Fruit fly (Drosophila melanogaster) whole organism, pupa: Measurements from ENCODE around the gene CG17154.
A peak's percentile ranks its signal among the peaks of the same experiment; 100 is the strongest.

Experiments used
- CG10348 ChIP-seq: fragments of 200-800 bp; sonication (Bioruptor generic); IDR thresholded peaks from 2 replicates; pipeline ENCODE4 v1.3.6; 2022; ENCODE audit warnings: missing biosample characterization, missing genetic modification characterization
- CG12605 ChIP-seq: fragments of 200-800 bp; sonication (Bioruptor generic); IDR thresholded peaks from 2 replicates; pipeline ENCODE4 v1.3.6; 2022; ENCODE audit warnings: missing biosample characterization, missing genetic modification characterization
- CG14655 ChIP-seq: fragments of 200-800 bp; sonication (Bioruptor generic); optimal IDR thresholded peaks from 3 replicates; lab custom pipeline; 2017; ENCODE audit warnings: mild to moderate bottlenecking, missing biosample characterization, missing genetic modification reagents, missing genetic modification characterization
- CG15710 ChIP-seq: fragments of 200-800 bp; sonication (Bioruptor generic); optimal IDR thresholded peaks from 2 replicates; lab custom pipeline; 2018; ENCODE audit warnings: missing biosample characterization, mild to moderate bottlenecking, missing genetic modification characterization, moderate library complexity
- CG32121 ChIP-seq: fragments of 200-800 bp; sonication (Bioruptor generic); IDR thresholded peaks from 2 replicates; pipeline ENCODE4 v1.3.6; 2022; ENCODE audit warnings: missing biosample characterization, missing genetic modification characterization
- CG34367 ChIP-seq: fragments of 200-800 bp; sonication (Bioruptor generic); optimal IDR thresholded peaks from 2 replicates; lab custom pipeline; 2018; ENCODE audit warnings: missing biosample characterization, mild to moderate bottlenecking, missing genetic modification characterization
- CG4496 ChIP-seq: fragments of 200-800 bp; sonication (Bioruptor generic); IDR thresholded peaks from 3 replicates; pipeline ENCODE4 v1.3.6; 2022; ENCODE audit warnings: missing biosample characterization, missing genetic modification characterization
- CG9948 ChIP-seq: fragments of 200-800 bp; sonication (Bioruptor generic); optimal IDR thresholded peaks from 2 replicates; lab custom pipeline; 2018; ENCODE audit warnings: missing biosample characterization, mild to moderate bottlenecking, missing genetic modification characterization, moderate library complexity
- D1 ChIP-seq: fragments of 200-800 bp; sonication (Bioruptor generic); optimal IDR thresholded peaks from 2 replicates; lab custom pipeline; 2018; ENCODE audit warnings: missing biosample characterization, mild to moderate bottlenecking, missing genetic modification characterization, moderate library complexity
- EcR ChIP-seq: fragments of 200-800 bp; sonication (Bioruptor generic); optimal IDR thresholded peaks from 3 replicates; lab custom pipeline; 2019; ENCODE audit warnings: missing biosample characterization, missing genetic modification characterization, mild to moderate bottlenecking, moderate library complexity, missing genetic modification reagents
- Ets98B ChIP-seq: fragments of 200-800 bp; sonication (Bioruptor generic); IDR thresholded peaks from 2 replicates; pipeline ENCODE4 v1.3.6; 2022; ENCODE audit warnings: missing biosample characterization, missing genetic modification characterization
- Snoo ChIP-seq: fragments of 200-800 bp; sonication (Bioruptor generic); optimal IDR thresholded peaks from 3 replicates; lab custom pipeline; 2017; ENCODE audit warnings: missing biosample characterization, mild to moderate bottlenecking, missing genetic modification characterization, inconsistent platforms
- fd96Ca ChIP-seq: fragments of 200-800 bp; sonication (Bioruptor generic); IDR thresholded peaks from 3 replicates; pipeline ENCODE4 v1.3.6; 2022; ENCODE audit warnings: missing biosample characterization, missing genetic modification characterization
- rn ChIP-seq: fragments of 200-800 bp; sonication (Bioruptor generic); IDR thresholded peaks from 2 replicates; pipeline ENCODE4 v1.3.6; 2022; ENCODE audit warnings: missing biosample characterization, missing genetic modification characterization

DNA sequence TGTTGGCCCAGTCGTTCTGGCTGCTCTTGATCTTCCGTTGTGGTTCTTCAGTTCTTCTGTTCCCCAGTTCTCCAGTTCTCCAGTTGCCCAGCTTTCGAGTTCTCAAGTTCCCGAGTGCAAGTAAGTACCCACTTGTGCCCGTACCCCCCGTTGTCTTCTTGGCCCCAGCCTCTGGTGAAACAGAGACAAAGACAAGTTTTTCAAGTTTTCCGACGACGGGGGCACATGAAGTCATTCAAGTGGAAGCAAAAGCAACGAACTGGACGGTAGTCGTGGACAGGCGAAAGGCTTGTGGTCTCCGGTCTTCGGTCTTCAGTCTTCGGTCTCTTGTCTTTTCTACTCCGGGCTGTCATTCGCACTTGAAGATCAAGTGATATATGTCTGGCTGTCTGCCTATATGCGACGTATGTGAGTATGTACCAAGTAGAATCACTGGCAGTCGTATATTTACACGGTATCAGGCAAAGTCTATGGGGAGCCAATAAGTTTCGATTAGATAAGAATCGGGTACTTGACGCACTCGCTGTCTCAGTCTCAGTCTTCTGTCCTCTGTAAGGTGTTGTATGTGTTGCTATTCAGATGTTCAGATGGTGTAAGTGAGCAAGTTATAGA lies 48.0 kb upstream of the CG17154 start:
- peak; percentile 18; the same call in 1 of the 3 replicates for TF ChIP-seq fd96Ca (GFP tag; lab: Robert Waterston, UW)
- no peak for TF ChIP-seq CG9948
- peak; percentile 22 for TF ChIP-seq CG14655
- no peak for TF ChIP-seq D1 (tag; lab: Kevin White, UChicago)
- TF ChIP-seq CG12605 (GFP tag; lab: Robert Waterston, UW) = no peak
- TF ChIP-seq rn (GFP tag; lab: Robert Waterston, UW) = no peak
- no peak; the same call in 2 of the 3 replicates for TF ChIP-seq CG4496 (GFP tag; lab: Robert Waterston, UW)
- no peak for TF ChIP-seq CG15710 (tag; lab: Kevin White, UChicago)
- TF ChIP-seq CG10348 (GFP tag; lab: Robert Waterston, UW) = no peak
- no peak; the same call in 1 of the 2 replicates for TF ChIP-seq Ets98B (GFP tag; lab: Robert Waterston, UW)
- TF ChIP-seq Snoo (tag; lab: Kevin White, UChicago) = no peak
- 0 out of 2 replicates have a peak, but pooled peaks have one; percentile 33 for TF ChIP-seq CG32121 (GFP tag; lab: Robert Waterston, UW)
- TF ChIP-seq CG34367 = no peak
- TF ChIP-seq EcR (GFP tag; lab: Kevin White, UChicago) = peak; percentile 96
